Worm (Caenorhabditis elegans) whole organism, young adult: ENCODE data around the gene sre-56.

Source experiments
- B0019.2 ChIP-seq: fragments of 200-800 bp; sonication (Bioruptor generic); conservative IDR thresholded peaks from 2 replicates; pipeline ENCODE4 v1.3.6; 2022; ENCODE audit warnings: missing genetic modification reagents, missing genetic modification characterization, missing compliant biosample characterization
- B0035.1 ChIP-seq: sonication (generic microtip); optimal IDR thresholded peaks from 2 replicates; lab custom pipeline; 2016; ENCODE audit warnings: missing genetic modification characterization, mild to moderate bottlenecking, missing compliant biosample characterization, missing genotype, missing genetic modification reagents
- B0261.1 ChIP-seq: sonication (generic microtip); optimal IDR thresholded peaks from 2 replicates; lab custom pipeline; 2016; ENCODE audit warnings: mild to moderate bottlenecking, missing genetic modification characterization, moderate library complexity, missing compliant biosample characterization
- B0336.3 ChIP-seq: fragments of 200-800 bp; sonication (Bioruptor generic); IDR thresholded peaks from 2 replicates; pipeline ENCODE4 v1.3.6; 2022; ENCODE audit warnings: missing genetic modification characterization, missing compliant biosample characterization
- F22D6.2 ChIP-seq: sonication (generic microtip); optimal IDR thresholded peaks from 2 replicates; lab custom pipeline; 2016; ENCODE audit warnings: mild to moderate bottlenecking, missing genetic modification characterization, missing compliant biosample characterization
- F49E8.2 ChIP-seq: sonication (generic microtip); optimal IDR thresholded peaks from 3 replicates; lab custom pipeline; 2017; ENCODE audit warnings: missing genetic modification characterization, mild to moderate bottlenecking, missing compliant biosample characterization, antibody characterized with exemption, moderate library complexity; ENCODE audit not compliant: insufficient read depth
- F57A8.1 ChIP-seq: fragments of 200-800 bp; sonication (Bioruptor generic); optimal IDR thresholded peaks from 2 replicates; lab custom pipeline; 2018; ENCODE audit warnings: mild to moderate bottlenecking, missing genetic modification characterization, moderate library complexity, missing compliant biosample characterization
- Y53G8AR.9 ChIP-seq: fragments of 200-800 bp; sonication (Bioruptor generic); conservative IDR thresholded peaks from 2 replicates; pipeline ENCODE4 v1.3.6; 2022; ENCODE audit warnings: missing genetic modification reagents, missing genetic modification characterization, missing compliant biosample characterization
- Y67H2A.10 ChIP-seq: fragments of 200-800 bp; sonication (Bioruptor generic); conservative IDR thresholded peaks from 2 replicates; pipeline ENCODE4 v1.3.6; 2022; ENCODE audit warnings: missing genetic modification reagents, missing genetic modification characterization, missing compliant biosample characterization
- ZK185.1 ChIP-seq: sonication (generic microtip); optimal IDR thresholded peaks from 2 replicates; lab custom pipeline; 2016; ENCODE audit warnings: mild to moderate bottlenecking, missing genetic modification characterization, missing compliant biosample characterization; ENCODE audit not compliant: poor library complexity, severe bottlenecking
- aptf-3 ChIP-seq: fragments of 200-800 bp; sonication (Bioruptor generic); IDR thresholded peaks from 2 replicates; pipeline ENCODE4 v1.3.6; 2022; ENCODE audit warnings: missing genetic modification characterization, missing compliant biosample characterization
- bed-1 ChIP-seq: fragments of 200-800 bp; sonication (Bioruptor generic); IDR thresholded peaks from 2 replicates; pipeline ENCODE4 v1.3.6; 2022; ENCODE audit warnings: missing genetic modification reagents, missing genetic modification characterization, missing compliant biosample characterization
- ceh-27 ChIP-seq: fragments of 200-800 bp; sonication (Bioruptor generic); optimal IDR thresholded peaks from 2 replicates; lab custom pipeline; 2018; ENCODE audit warnings: mild to moderate bottlenecking, missing genetic modification characterization, moderate library complexity, missing compliant biosample characterization
- efl-1 ChIP-seq: fragments of 150-350 bp; optimal IDR thresholded peaks from 2 replicates; lab custom pipeline; 2014; ENCODE audit warnings: missing biosample characterization, missing genetic modification reagents, missing genetic modification characterization
- egl-18 ChIP-seq: fragments of 200-800 bp; sonication (Bioruptor generic); IDR thresholded peaks from 2 replicates; pipeline ENCODE4 v1.3.6; 2022; ENCODE audit warnings: missing genetic modification reagents, missing genetic modification characterization, missing compliant biosample characterization
- egl-44 ChIP-seq: fragments of 200-800 bp; sonication (Bioruptor generic); IDR thresholded peaks from 2 replicates; pipeline ENCODE4 v1.3.6; 2022; ENCODE audit warnings: missing genetic modification reagents, missing genetic modification characterization, missing compliant biosample characterization
- egrh-3 ChIP-seq: fragments of 200-800 bp; sonication (Bioruptor generic); IDR thresholded peaks from 2 replicates; pipeline ENCODE4 v1.3.6; 2022; ENCODE audit warnings: missing genetic modification reagents, missing genetic modification characterization, missing compliant biosample characterization
- ekl-4 ChIP-seq: fragments of 200-800 bp; sonication (Bioruptor generic); IDR thresholded peaks from 2 replicates; pipeline ENCODE4 v1.3.6; 2022; ENCODE audit warnings: missing genetic modification reagents, missing genetic modification characterization, missing compliant biosample characterization
- fkh-3 ChIP-seq: sonication (generic microtip); optimal IDR thresholded peaks from 2 replicates; lab custom pipeline; 2016; ENCODE audit warnings: mild to moderate bottlenecking, missing genetic modification characterization, missing compliant biosample characterization
- him-1 ChIP-seq: sonication (generic microtip); optimal IDR thresholded peaks from 2 replicates; lab custom pipeline; 2016; ENCODE audit warnings: missing genotype, missing genetic modification reagents, missing genetic modification characterization, missing compliant biosample characterization
- hmg-20 ChIP-seq: fragments of 200-800 bp; sonication (Bioruptor generic); IDR thresholded peaks from 2 replicates; pipeline ENCODE4 v1.3.6; 2022; ENCODE audit warnings: missing genetic modification reagents, missing genetic modification characterization, missing compliant biosample characterization
- lag-1 ChIP-seq: fragments of 200-800 bp; sonication (Bioruptor generic); IDR thresholded peaks from 2 replicates; pipeline ENCODE4 v1.3.6; 2022; ENCODE audit warnings: missing genetic modification reagents, missing genetic modification characterization, missing compliant biosample characterization
- lin-35 ChIP-seq, 3 experiments: fragments of 150-350 bp in 2 of 3; sonication (generic microtip) in 1 of 3; optimal IDR thresholded peaks; 2 replicates each; lab custom pipeline; 2014 to 2018; ENCODE audit warnings: missing biosample characterization in 3 of 3, missing genetic modification characterization in 3 of 3, missing genetic modification reagents in 3 of 3
- lin-40 ChIP-seq: sonication (generic microtip); optimal IDR thresholded peaks from 2 replicates; lab custom pipeline; 2016; ENCODE audit warnings: missing genetic modification characterization, mild to moderate bottlenecking, missing compliant biosample characterization, missing genotype, missing genetic modification reagents
- madf-10 ChIP-seq: sonication (generic microtip); optimal IDR thresholded peaks from 2 replicates; lab custom pipeline; 2016; ENCODE audit warnings: mild to moderate bottlenecking, missing genetic modification characterization, missing compliant biosample characterization
- mcd-1 ChIP-seq: fragments of 200-800 bp; sonication (Bioruptor generic); IDR thresholded peaks from 2 replicates; pipeline ENCODE4 v1.3.6; 2022; ENCODE audit warnings: missing genetic modification reagents, missing genetic modification characterization, missing compliant biosample characterization
- mel-28 ChIP-seq: sonication (generic microtip); optimal IDR thresholded peaks from 2 replicates; lab custom pipeline; 2016; ENCODE audit warnings: borderline replicate concordance, mild to moderate bottlenecking, missing genetic modification characterization, missing compliant biosample characterization
- mes-4 ChIP-seq: sonication (generic microtip); optimal IDR thresholded peaks from 2 replicates; lab custom pipeline; 2016; ENCODE audit warnings: missing genotype, missing genetic modification characterization, missing compliant biosample characterization
- nfya-1 ChIP-seq: sonication (generic microtip); optimal IDR thresholded peaks from 2 replicates; lab custom pipeline; 2017; ENCODE audit warnings: antibody characterized with exemption, missing compliant biosample characterization, missing genetic modification characterization, borderline replicate concordance; ENCODE audit not compliant: insufficient read depth
- nfya-2 ChIP-seq: fragments of 200-800 bp; sonication (Bioruptor generic); IDR thresholded peaks from 2 replicates; pipeline ENCODE4 v1.3.6; 2022; ENCODE audit warnings: missing genetic modification reagents, missing genetic modification characterization, missing compliant biosample characterization
- pbrm-1 ChIP-seq: fragments of 200-800 bp; sonication (Bioruptor generic); IDR thresholded peaks from 2 replicates; pipeline ENCODE4 v1.3.6; 2022; ENCODE audit warnings: missing genetic modification reagents, missing genetic modification characterization, missing compliant biosample characterization
- sdz-38 ChIP-seq: sonication (generic microtip); optimal IDR thresholded peaks from 2 replicates; lab custom pipeline; 2016; ENCODE audit warnings: missing genotype, missing genetic modification characterization, missing compliant biosample characterization
- snpc-1.3 ChIP-seq: sonication (generic microtip); optimal IDR thresholded peaks from 2 replicates; lab custom pipeline; 2017; ENCODE audit warnings: missing genetic modification characterization, mild to moderate bottlenecking, missing compliant biosample characterization, antibody characterized with exemption, moderate library complexity, missing genotype, missing genetic modification reagents; ENCODE audit not compliant: insufficient read depth
- snpc-4 ChIP-seq, 5 experiments: fragments of 150-350 bp in 1 of 5; sonication (generic microtip) in 4 of 5; optimal IDR thresholded peaks; 2 replicates each; lab custom pipeline; 2014 to 2018; ENCODE audit warnings: missing genetic modification characterization in 5 of 5, missing biosample characterization in 3 of 5, antibody characterized with exemption in 2 of 5, mild to moderate bottlenecking in 2 of 5, missing compliant biosample characterization in 2 of 5, missing genotype in 2 of 5, moderate library complexity in 2 of 5, missing genetic modification reagents in 1 of 5
- somi-1 ChIP-seq: fragments of 200-800 bp; sonication (Bioruptor generic); optimal IDR thresholded peaks from 2 replicates; lab custom pipeline; 2018; ENCODE audit warnings: mild to moderate bottlenecking, missing genetic modification characterization, missing compliant biosample characterization
- tbx-9 ChIP-seq: sonication (generic microtip); optimal IDR thresholded peaks from 2 replicates; lab custom pipeline; 2016; ENCODE audit warnings: borderline replicate concordance, missing genetic modification characterization, inconsistent platforms, missing compliant biosample characterization
- unc-130 ChIP-seq: sonication (generic microtip); optimal IDR thresholded peaks from 2 replicates; lab custom pipeline; 2016; ENCODE audit warnings: missing genetic modification reagents, missing genetic modification characterization, missing compliant biosample characterization
- unc-62 ChIP-seq: fragments of 150-350 bp; optimal IDR thresholded peaks from 2 replicates; lab custom pipeline; 2014; ENCODE audit warnings: missing biosample characterization, missing genetic modification reagents, missing genetic modification characterization
- zfh-2 ChIP-seq: fragments of 200-800 bp; sonication (Bioruptor generic); conservative IDR thresholded peaks from 2 replicates; pipeline ENCODE4 v1.3.6; 2022; ENCODE audit warnings: missing genetic modification reagents, missing genetic modification characterization, missing compliant biosample characterization
- ztf-25 ChIP-seq: fragments of 200-800 bp; sonication (Bioruptor generic); IDR thresholded peaks from 2 replicates; pipeline ENCODE4 v1.3.6; 2022; ENCODE audit warnings: missing genetic modification reagents, missing genetic modification characterization, missing compliant biosample characterization
- ztf-26 ChIP-seq: sonication (generic microtip); optimal IDR thresholded peaks from 2 replicates; lab custom pipeline; 2017; ENCODE audit warnings: missing genetic modification characterization, missing compliant biosample characterization
- ztf-28 ChIP-seq: fragments of 200-800 bp; sonication (Bioruptor generic); IDR thresholded peaks from 2 replicates; pipeline ENCODE4 v1.3.6; 2022; ENCODE audit warnings: missing genetic modification reagents, missing genetic modification characterization, missing compliant biosample characterization
- ztf-3 ChIP-seq: fragments of 200-800 bp; sonication (Bioruptor generic); optimal IDR thresholded peaks from 2 replicates; lab custom pipeline; 2018; ENCODE audit warnings: mild to moderate bottlenecking, missing genetic modification characterization, missing compliant biosample characterization

Gene sre-56

ce11 chrII:12339644-12340043 is 15.4 kb downstream of the sre-56 start, which contains the start of gene sop-2:
Gene sop-2 (plus strand): TSS chrII:12339944.
- no peak for TF ChIP-seq ztf-26 (tag; lab: Kevin White, UChicago)
- TF ChIP-seq snpc-1.3 (tag; lab: Kevin White, UChicago): no peak
- TF ChIP-seq snpc-4 (GFP tag; optimal IDR thresholded peaks at IDR 0.05; lab: Kevin White, UChicago): no peak
- TF ChIP-seq snpc-4 (tag; optimal IDR thresholded peaks at IDR 0.05; lab: Kevin White, UChicago): no peak
- no peak for TF ChIP-seq hmg-20 (GFP tag; lab: Robert Waterston, UW)
- TF ChIP-seq lin-40 (tag; lab: Kevin White, UChicago): no peak
- TF ChIP-seq egl-44 (GFP tag; lab: Robert Waterston, UW): no peak
- TF ChIP-seq B0035.1 (tag; lab: Kevin White, UChicago): no peak
- no peak for TF ChIP-seq Y53G8AR.9 (GFP tag; lab: Robert Waterston, UW)
- TF ChIP-seq somi-1 (GFP tag; lab: Kevin White, UChicago): no peak
- TF ChIP-seq B0019.2: no peak
- no peak for TF ChIP-seq sdz-38
- TF ChIP-seq unc-62 (GFP tag; lab: Kevin White, UChicago): no peak
- no peak for TF ChIP-seq unc-130 (GFP tag; lab: Kevin White, UChicago)
- no peak for TF ChIP-seq lag-1 (GFP tag; lab: Robert Waterston, UW)
- TF ChIP-seq egl-18 (GFP tag; lab: Robert Waterston, UW): no peak
- no peak for TF ChIP-seq ceh-27 (GFP tag; lab: Kevin White, UChicago)
- TF ChIP-seq ekl-4: no peak
- no peak for TF ChIP-seq F57A8.1 (GFP tag; lab: Kevin White, UChicago)
- TF ChIP-seq, all 124 proteins: peak for 0

DNA sequence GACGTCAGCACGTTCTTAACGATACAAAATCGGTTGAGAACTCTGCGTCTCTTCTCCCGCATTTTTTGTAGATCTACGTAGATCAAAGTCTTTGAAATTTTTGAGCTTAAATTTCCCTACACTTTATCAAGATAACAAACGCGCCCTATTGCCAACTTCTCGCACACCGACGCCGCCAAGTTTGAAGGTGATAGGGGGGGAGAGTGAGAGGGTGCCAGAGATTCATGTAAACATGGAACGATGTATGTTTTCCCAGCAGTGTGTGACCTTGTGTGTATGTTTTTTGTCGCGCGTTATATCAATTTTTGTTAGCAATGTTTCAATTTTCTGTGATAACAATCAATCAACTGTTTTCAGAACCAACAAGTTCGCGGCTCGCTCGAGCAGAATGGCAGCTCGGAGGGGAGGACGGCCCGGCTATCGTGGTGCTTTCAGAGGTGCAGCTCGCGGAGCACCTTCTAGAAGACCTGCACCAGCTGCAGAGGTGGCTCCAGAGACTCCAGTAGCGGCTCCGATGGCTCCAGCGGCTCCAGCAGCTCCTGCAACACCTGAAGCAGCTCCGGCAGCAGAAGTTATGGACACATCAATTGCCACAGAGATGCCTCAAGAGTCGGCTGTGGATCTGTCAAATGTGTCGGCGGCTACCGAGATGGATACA is 17.4 kb downstream of the sre-56 start:
- TF ChIP-seq efl-1 (GFP tag; lab: Kevin White, UChicago): no peak
- no peak for TF ChIP-seq fkh-3 (tag; lab: Kevin White, UChicago)
- TF ChIP-seq egrh-3 (GFP tag; lab: Robert Waterston, UW): peak; percentile 95
- TF ChIP-seq zfh-2 (GFP tag; lab: Robert Waterston, UW): peak; percentile 93
- no peak for TF ChIP-seq ztf-25 (GFP tag; lab: Robert Waterston, UW)
- TF ChIP-seq egl-18 (GFP tag; lab: Robert Waterston, UW): no peak
- TF ChIP-seq mcd-1: peak; percentile 25; the same call in 1 of the 2 replicates

DNA sequence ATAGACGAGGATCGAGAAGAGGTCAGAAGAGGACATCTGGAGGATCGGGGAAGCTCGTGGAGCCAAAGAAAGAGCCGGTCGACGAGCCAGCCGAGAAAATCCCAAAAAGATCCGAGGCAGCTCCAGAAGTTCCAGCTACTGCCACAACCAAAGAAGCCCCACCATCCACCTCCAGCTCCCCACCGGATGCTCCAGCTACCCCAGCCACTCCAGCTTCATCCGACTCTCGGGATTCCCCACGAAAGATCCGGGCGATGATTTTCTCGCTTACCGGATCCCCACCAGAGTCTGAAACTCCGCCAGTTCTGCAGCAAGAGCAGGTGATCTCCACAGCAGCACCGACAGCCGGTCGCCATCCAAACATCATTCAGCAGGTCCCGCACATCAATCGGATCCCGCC is 18.7 kb downstream of the sre-56 start:
- TF ChIP-seq somi-1 (GFP tag; lab: Kevin White, UChicago): no peak
- no peak for TF ChIP-seq B0261.1 (tag; lab: Kevin White, UChicago)
- TF ChIP-seq ZK185.1 (tag; lab: Kevin White, UChicago): no peak
- no peak for TF ChIP-seq B0336.3
- TF ChIP-seq mel-28 (tag; lab: Kevin White, UChicago): no peak
- 0 out of 2 replicates have a peak, but pooled peaks have one; percentile 22 for TF ChIP-seq pbrm-1 (GFP tag; lab: Robert Waterston, UW)
- no peak for TF ChIP-seq efl-1 (GFP tag; lab: Kevin White, UChicago)
- no peak for TF ChIP-seq ztf-3 (GFP tag; lab: Kevin White, UChicago)
- no peak for TF ChIP-seq mes-4 (tag; lab: Kevin White, UChicago)
- TF ChIP-seq aptf-3 (GFP tag; lab: Robert Waterston, UW): no peak
- no peak for TF ChIP-seq nfya-2 (GFP tag; lab: Robert Waterston, UW)
- TF ChIP-seq zfh-2 (GFP tag; lab: Robert Waterston, UW): peak; percentile 74
- TF ChIP-seq ztf-28 (GFP tag; lab: Robert Waterston, UW): 0 out of 2 replicates have a peak, but pooled peaks have one; percentile 2
- no peak for TF ChIP-seq madf-10 (tag; lab: Kevin White, UChicago)
- TF ChIP-seq bed-1 (GFP tag; lab: Robert Waterston, UW): no peak
- no peak for TF ChIP-seq him-1 (tag; lab: Kevin White, UChicago)
- TF ChIP-seq lag-1 (GFP tag; lab: Robert Waterston, UW): no peak
- TF ChIP-seq lin-35 (GFP tag; optimal IDR thresholded peaks at IDR 0.05; lab: Kevin White, UChicago): no peak
- TF ChIP-seq Y67H2A.10 (GFP tag; lab: Robert Waterston, UW): no peak
- no peak for TF ChIP-seq F49E8.2 (tag; lab: Kevin White, UChicago)
- no peak for TF ChIP-seq tbx-9 (tag; lab: Kevin White, UChicago)
- no peak for TF ChIP-seq nfya-1 (tag; lab: Kevin White, UChicago)
- TF ChIP-seq F22D6.2: no peak
- peak; percentile 67; the same call in 1 of the 2 replicates for TF ChIP-seq egrh-3 (GFP tag; lab: Robert Waterston, UW)
